Worm (Caenorhabditis elegans) whole organism, L1 larva: Measurements from ENCODE around the gene nep-4.

Experiments used
- C34B4.2 ChIP-seq: sonication (generic microtip); optimal IDR thresholded peaks from 2 replicates; lab custom pipeline; 2017; ENCODE audit warnings: mild to moderate bottlenecking, missing genetic modification characterization, missing compliant biosample characterization
- aly-2 ChIP-seq: fragments of 150-350 bp; optimal IDR thresholded peaks from 2 replicates; lab custom pipeline; 2014; ENCODE audit warnings: missing biosample characterization, missing genetic modification characterization
- ces-1 ChIP-seq: fragments of 150-350 bp; optimal IDR thresholded peaks from 2 replicates; lab custom pipeline; 2014; ENCODE audit warnings: missing biosample characterization, missing genetic modification reagents, missing genetic modification characterization
- elt-2 ChIP-seq: sonication (generic microtip); optimal IDR thresholded peaks from 2 replicates; lab custom pipeline; 2016; ENCODE audit warnings: missing genetic modification characterization, mild to moderate bottlenecking, inconsistent platforms, missing compliant biosample characterization, missing genetic modification reagents
- hpl-2 ChIP-seq: fragments of 150-350 bp; optimal IDR thresholded peaks from 2 replicates; lab custom pipeline; 2014; ENCODE audit warnings: missing biosample characterization, missing genetic modification reagents, missing genetic modification characterization
- irx-1 ChIP-seq: sonication (generic microtip); optimal IDR thresholded peaks from 2 replicates; lab custom pipeline; 2016; ENCODE audit warnings: missing genetic modification characterization, missing compliant biosample characterization
- nhr-12 ChIP-seq: sonication (generic microtip); optimal IDR thresholded peaks from 2 replicates; lab custom pipeline; 2017; ENCODE audit warnings: missing biosample characterization, missing genetic modification characterization
- pqm-1 ChIP-seq: sonication (generic microtip); optimal IDR thresholded peaks from 3 replicates; lab custom pipeline; 2017; ENCODE audit warnings: missing biosample characterization, missing genetic modification characterization
- unc-62 ChIP-seq: fragments of 150-350 bp; optimal IDR thresholded peaks from 2 replicates; lab custom pipeline; 2014; ENCODE audit warnings: missing biosample characterization, missing genetic modification reagents, missing genetic modification characterization

- TF ChIP-seq unc-62 (no peak), elt-2 (tag; lab: Kevin White, UChicago) (no peak), hpl-2 (GFP tag; lab: Kevin White, UChicago) (no peak), C34B4.2 (no peak), pqm-1 (no peak), nhr-12 (no peak), ces-1 (GFP tag; lab: Kevin White, UChicago) (no peak), aly-2 (tag; lab: Kevin White, UChicago) (no peak), irx-1 (tag; lab: Kevin White, UChicago) (no peak)
These were observed 3.7 kb upstream of the nep-4 start for ce11 chrX:6866900-6867299.
